Worm (Caenorhabditis elegans): ENCODE measurements around the gene F26F4.2.
"Not testable (repeated sequence)": the region's sequence is repeated elsewhere in the genome, so short reads cannot be mapped to it uniquely, and the experiment has no call there.

Gene F26F4.2

ce11 chrIII:4917960-4918712 lies 7.1 kb downstream of the F26F4.2 start, which contains the start of gene rpb-8:
Gene rpb-8, minus strand, starts transcription at chrIII:4918008.
- TF ChIP-seq med-1 (GFP tag; optimal IDR thresholded peaks at IDR 0.05; ENCODE audit: insufficient read depth) (no peak), ztf-29 (GFP tag; IDR thresholded peaks at IDR 0.05) (no peak), tab-1 (GFP tag; IDR thresholded peaks at IDR 0.05) (no peak), flt-1 (GFP tag; IDR thresholded peaks at IDR 0.05) (no peak), T22C8.4 (GFP tag; IDR thresholded peaks at IDR 0.05) (no peak), ref-1 (GFP tag; conservative IDR thresholded peaks at IDR 0.05) (no peak), klf-2 (GFP tag; conservative IDR thresholded peaks at IDR 0.05) (no peak), ztf-23 (GFP tag; IDR thresholded peaks at IDR 0.05) (no peak), cog-1 (tag; optimal IDR thresholded peaks at IDR 0.05) (no peak)

ce11 chrIII:4918906-4919305 lies 7.8 kb downstream of the F26F4.2 start:
- TF ChIP-seq cog-1 (tag; optimal IDR thresholded peaks at IDR 0.05), result no peak
- no peak for TF ChIP-seq tab-1 (GFP tag; IDR thresholded peaks at IDR 0.05)
- no peak for TF ChIP-seq klf-2 (GFP tag; conservative IDR thresholded peaks at IDR 0.05)
- no peak for TF ChIP-seq T22C8.4 (GFP tag; IDR thresholded peaks at IDR 0.05)
- TF ChIP-seq ref-1 (GFP tag; conservative IDR thresholded peaks at IDR 0.05), result no peak
- no peak for TF ChIP-seq ztf-23 (GFP tag; IDR thresholded peaks at IDR 0.05)
- TF ChIP-seq flt-1 (GFP tag; IDR thresholded peaks at IDR 0.05), result no peak
- TF ChIP-seq med-1 (GFP tag; optimal IDR thresholded peaks at IDR 0.05; ENCODE audit: insufficient read depth), result no peak
- no peak for TF ChIP-seq ztf-29 (GFP tag; IDR thresholded peaks at IDR 0.05)

ce11 chrIII:4920221-4920620 lies 9.2 kb downstream of the F26F4.2 start, which contains the start of gene ula-1:
Gene ula-1, minus strand, starts transcription at chrIII:4920321.
- TF ChIP-seq ztf-23 (GFP tag; IDR thresholded peaks at IDR 0.05), result no peak
- TF ChIP-seq med-1 (GFP tag; optimal IDR thresholded peaks at IDR 0.05; ENCODE audit: insufficient read depth), result no peak
- no peak for TF ChIP-seq ztf-29 (GFP tag; IDR thresholded peaks at IDR 0.05)
- TF ChIP-seq T22C8.4 (GFP tag; IDR thresholded peaks at IDR 0.05), result no peak
- TF ChIP-seq klf-2 (GFP tag; conservative IDR thresholded peaks at IDR 0.05), result no peak
- TF ChIP-seq tab-1 (GFP tag; IDR thresholded peaks at IDR 0.05), result no peak
- TF ChIP-seq flt-1 (GFP tag; IDR thresholded peaks at IDR 0.05), result no peak
- no peak for TF ChIP-seq cog-1 (tag; optimal IDR thresholded peaks at IDR 0.05)
- no peak for TF ChIP-seq ref-1 (GFP tag; conservative IDR thresholded peaks at IDR 0.05)

- not testable (repeated sequence) for TF ChIP-seq cog-1 (tag; optimal IDR thresholded peaks at IDR 0.05); klf-2 (GFP tag; conservative IDR thresholded peaks at IDR 0.05); med-1 (GFP tag; optimal IDR thresholded peaks at IDR 0.05; ENCODE audit: insufficient read depth)
Measured at ce11 chrIII:4922020-4922419, 11.0 kb downstream of the F26F4.2 start, which contains the start of gene mmab-1. Gene mmab-1, minus strand, starts transcription at chrIII:4922114.

ce11 chrIII:4924134-4924533 lies 13.1 kb downstream of the F26F4.2 start:
- TF ChIP-seq ztf-29 (GFP tag; IDR thresholded peaks at IDR 0.05), result no peak

- TF ChIP-seq ztf-23 (GFP tag; IDR thresholded peaks at IDR 0.05) (peak; percentile 60; the same call in 1 of the 2 replicates), cog-1 (tag; optimal IDR thresholded peaks at IDR 0.05) (peak; percentile 48), med-1 (GFP tag; optimal IDR thresholded peaks at IDR 0.05; ENCODE audit: insufficient read depth) (no peak), klf-2 (GFP tag; conservative IDR thresholded peaks at IDR 0.05) (no peak), flt-1 (GFP tag; IDR thresholded peaks at IDR 0.05) (peak; percentile 56; the same call in 1 of the 2 replicates), ref-1 (GFP tag; conservative IDR thresholded peaks at IDR 0.05) (no peak), ztf-29 (GFP tag; IDR thresholded peaks at IDR 0.05) (no peak)
Measured at ce11 chrIII:4930154-4930679, 19.2 kb downstream of the F26F4.2 start, which contains the start of gene set-2. Gene set-2, minus strand, starts transcription at chrIII:4930204.

- no peak for TF ChIP-seq cog-1 (tag; optimal IDR thresholded peaks at IDR 0.05)
- no peak for TF ChIP-seq flt-1 (GFP tag; IDR thresholded peaks at IDR 0.05)
- TF ChIP-seq ztf-29 (GFP tag; IDR thresholded peaks at IDR 0.05), result no peak
- TF ChIP-seq ref-1 (GFP tag; conservative IDR thresholded peaks at IDR 0.05), result no peak
- TF ChIP-seq med-1 (GFP tag; optimal IDR thresholded peaks at IDR 0.05; ENCODE audit: insufficient read depth), result no peak
- TF ChIP-seq ztf-23 (GFP tag; IDR thresholded peaks at IDR 0.05), result no peak
- TF ChIP-seq klf-2 (GFP tag; conservative IDR thresholded peaks at IDR 0.05), result no peak
- no peak for TF ChIP-seq T22C8.4 (GFP tag; IDR thresholded peaks at IDR 0.05)
- TF ChIP-seq tab-1 (GFP tag; IDR thresholded peaks at IDR 0.05), result no peak
Measured at ce11 chrIII:4932203-4932699, 21.2 kb downstream of the F26F4.2 start, which contains the start of the genes C26E6.12 and eri-9. Gene C26E6.12, minus strand, starts transcription at chrIII:4932253. Gene eri-9, plus strand, starts transcription at chrIII:4932450.

- TF ChIP-seq ref-1 (GFP tag; conservative IDR thresholded peaks at IDR 0.05), result no peak
- no peak for TF ChIP-seq tab-1 (GFP tag; IDR thresholded peaks at IDR 0.05)
- TF ChIP-seq T22C8.4 (GFP tag; IDR thresholded peaks at IDR 0.05), result no peak
- no peak for TF ChIP-seq klf-2 (GFP tag; conservative IDR thresholded peaks at IDR 0.05)
Measured at ce11 chrIII:4934896-4935628, 24.0 kb downstream of the F26F4.2 start, which contains the start of gene mrps-18C. Gene mrps-18C, plus strand, starts transcription at chrIII:4935578.

ce11 chrIII:4937022-4937421 lies 26.0 kb downstream of the F26F4.2 start, which contains the start of gene fsn-1:
Gene fsn-1, plus strand, starts transcription at chrIII:4937322.
- TF ChIP-seq ztf-29 (GFP tag; IDR thresholded peaks at IDR 0.05) (no peak), klf-2 (GFP tag; conservative IDR thresholded peaks at IDR 0.05) (no peak), ref-1 (GFP tag; conservative IDR thresholded peaks at IDR 0.05) (no peak), med-1 (GFP tag; optimal IDR thresholded peaks at IDR 0.05; ENCODE audit: insufficient read depth) (no peak), tab-1 (GFP tag; IDR thresholded peaks at IDR 0.05) (no peak), cog-1 (tag; optimal IDR thresholded peaks at IDR 0.05) (no peak), ztf-23 (GFP tag; IDR thresholded peaks at IDR 0.05) (no peak), flt-1 (GFP tag; IDR thresholded peaks at IDR 0.05) (no peak), T22C8.4 (GFP tag; IDR thresholded peaks at IDR 0.05) (no peak)

Measured in whole organism, midembryonic.